Fruit fly (Drosophila melanogaster): ENCODE data around the gene CG31913.

The CG31913 gene

DNA sequence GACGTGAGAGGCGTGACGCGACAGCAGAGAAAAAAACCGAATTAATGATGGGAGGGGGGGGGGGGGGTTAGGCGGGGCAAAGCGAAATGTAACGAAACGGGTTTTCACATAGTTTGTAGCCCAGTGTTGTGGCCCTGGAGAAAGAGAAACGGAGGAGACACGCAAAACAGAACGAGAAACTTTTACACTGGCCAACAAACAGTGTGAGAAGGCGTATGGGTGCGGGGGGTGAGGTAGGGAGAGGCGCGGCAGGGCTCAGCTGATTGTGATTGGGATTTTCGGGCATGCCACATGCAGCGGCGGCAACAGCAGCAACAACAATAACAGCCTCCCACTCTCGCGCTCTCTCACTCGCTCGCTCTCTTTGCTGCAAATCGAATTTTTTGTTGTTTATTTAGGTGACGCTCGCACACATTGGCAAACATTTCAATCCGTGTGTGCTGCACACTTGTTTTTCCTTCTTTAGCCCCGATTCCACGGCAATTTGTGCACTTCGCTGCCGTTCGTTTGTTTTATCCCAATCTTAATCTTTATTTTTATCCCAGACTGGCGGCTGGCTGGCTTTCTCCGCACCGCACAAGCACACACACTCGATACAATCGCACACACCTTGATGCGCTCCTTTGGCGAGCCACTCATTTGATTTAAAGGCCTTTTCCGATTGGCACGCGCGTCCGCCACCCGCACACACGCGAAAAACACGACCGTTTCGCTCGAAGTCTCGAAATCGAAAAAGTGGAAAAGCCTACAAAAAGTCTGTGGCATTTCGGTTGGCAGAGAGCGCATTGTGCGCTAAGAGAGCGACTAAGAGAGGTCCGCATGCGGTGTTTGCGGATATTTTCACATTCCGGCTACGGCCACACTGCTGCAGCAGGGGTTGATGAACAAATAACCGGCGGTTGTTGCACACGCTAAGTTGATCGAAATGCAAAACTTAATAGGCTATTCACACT lies 15.9 kb downstream of the CG31913 start, which contains the start of gene CG9171 (continued):
- TF ChIP-seq CG2678 (tag; optimal IDR thresholded peaks at IDR 0.05) (peak; percentile 33), CG30431 (GFP tag; optimal IDR thresholded peaks at IDR 0.05) (no peak), CG7928 (GFP tag; optimal IDR thresholded peaks at IDR 0.05) (peak; percentile 55), CG10366 (GFP tag; IDR thresholded peaks at IDR 0.05) (0 out of 2 replicates have a peak, but pooled peaks have one; percentile 7), CG6854 (GFP tag; optimal IDR thresholded peaks at IDR 0.05) (no peak), CG3407 (GFP tag; optimal IDR thresholded peaks at IDR 0.05) (no peak), CG16863 (GFP tag; optimal IDR thresholded peaks at IDR 0.05) (no peak), gfzf (GFP tag; optimal IDR thresholded peaks at IDR 0.05) (peak; percentile 95), CG10209 (GFP tag; optimal IDR thresholded peaks at IDR 0.05) (no peak), MESR4 (GFP tag; optimal IDR thresholded peaks at IDR 0.05) (peak; percentile 42), CG11723 (GFP tag; optimal IDR thresholded peaks at IDR 0.05) (no peak), dysf (GFP tag; IDR thresholded peaks at IDR 0.05) (peak; percentile 53; the same call in 2 of the 3 replicates), onecut (GFP tag; IDR thresholded peaks at IDR 0.05) (0 out of 2 replicates have a peak, but pooled peaks have one; percentile 3), sc (optimal IDR thresholded peaks at IDR 0.05) (no peak), sc (GFP tag; optimal IDR thresholded peaks at IDR 0.05) (no peak), dan (GFP tag; IDR thresholded peaks at IDR 0.05) (no peak), HLH4C (GFP tag; IDR thresholded peaks at IDR 0.05; ENCODE audit: partially characterized antibody) (no peak), CG4328 (GFP tag; optimal IDR thresholded peaks at IDR 0.05) (no peak), CG16813 (GFP tag; IDR thresholded peaks at IDR 0.05; ENCODE audit: partially characterized antibody) (no peak; the same call in 2 of the 3 replicates), ara (GFP tag; IDR thresholded peaks at IDR 0.05) (no peak; the same call in 1 of the 2 replicates), Tbp (GFP tag; optimal IDR thresholded peaks at IDR 0.05) (no peak), Camta (GFP tag; optimal IDR thresholded peaks at IDR 0.05) (no peak), CG15073 (GFP tag; optimal IDR thresholded peaks at IDR 0.05) (no peak), salm (tag; optimal IDR thresholded peaks at IDR 0.05) (no peak), fd96Cb (tag; optimal IDR thresholded peaks at IDR 0.05) (no peak), so (GFP tag; IDR thresholded peaks at IDR 0.05) (peak; percentile 31; the same call in 1 of the 3 replicates), danr (GFP tag; IDR thresholded peaks at IDR 0.05) (no peak), Trl (optimal IDR thresholded peaks at IDR 0.05) (peak; percentile 79 to 85), Trl (GFP tag; optimal IDR thresholded peaks at IDR 0.05) (peak; percentile 54), sima (GFP tag; optimal IDR thresholded peaks at IDR 0.05) (no peak), CG4617 (GFP tag; optimal IDR thresholded peaks at IDR 0.05; ENCODE audit: borderline replicate concordance) (no peak), H15 (GFP tag; IDR thresholded peaks at IDR 0.05) (no peak), CG11560 (tag; IDR thresholded peaks at IDR 0.05) (no peak; the same call in 2 of the 3 replicates), wor (GFP tag; IDR thresholded peaks at IDR 0.05) (no peak), CkIIα-i1 (GFP tag; IDR thresholded peaks at IDR 0.05) (no peak), insv (GFP tag; optimal IDR thresholded peaks at IDR 0.05) (peak; percentile 77 to 96), vfl (GFP tag; optimal IDR thresholded peaks at IDR 0.05) (no peak), klu (GFP tag; IDR thresholded peaks at IDR 0.05) (peak; percentile 17; the same call in 1 of the 2 replicates), ttk (GFP tag; IDR thresholded peaks at IDR 0.05) (no peak), CHES-1-like (GFP tag; optimal IDR thresholded peaks at IDR 0.05) (no peak), CG8924 (tag; optimal IDR thresholded peaks at IDR 0.05) (no peak), CG2202 (tag; optimal IDR thresholded peaks at IDR 0.05) (no peak), Adf1 (GFP tag; IDR thresholded peaks at IDR 0.05) (no peak), zen (tag; optimal IDR thresholded peaks at IDR 0.05) (peak; percentile 30), jing (GFP tag; optimal IDR thresholded peaks at IDR 0.05) (no peak), fd102C (GFP tag; optimal IDR thresholded peaks at IDR 0.05) (no peak), zfh2 (GFP tag; optimal IDR thresholded peaks at IDR 0.05) (no peak), Six4 (GFP tag; optimal IDR thresholded peaks at IDR 0.05) (no peak), ab (GFP tag; optimal IDR thresholded peaks at IDR 0.05) (no peak), CG10959 (GFP tag; IDR thresholded peaks at IDR 0.05) (no peak)

All from whole organism, embryonic.